Fruit fly (Drosophila melanogaster) whole organism, embryonic: ENCODE data around the gene bab1.

ENCODE experiments used
- ATbp ChIP-seq: fragments of 200-800 bp; sonication (Bioruptor generic); optimal IDR thresholded peaks from 2 replicates; lab custom pipeline; 2017; ENCODE audit warnings: missing biosample characterization, mild to moderate bottlenecking, missing genetic modification characterization, missing genetic modification reagents
- Abd-B ChIP-seq: fragments of 200-800 bp; sonication (Bioruptor generic); optimal IDR thresholded peaks from 2 replicates; lab custom pipeline; 2018; ENCODE audit warnings: missing biosample characterization, mild to moderate bottlenecking, missing genetic modification characterization, moderate library complexity
- Antp ChIP-seq: fragments of 200-800 bp; sonication (Bioruptor generic); optimal IDR thresholded peaks from 3 replicates; lab custom pipeline; 2016; ENCODE audit warnings: missing biosample characterization, missing genetic modification characterization
- BtbVII ChIP-seq: fragments of 200-800 bp; sonication (Bioruptor generic); optimal IDR thresholded peaks from 3 replicates; lab custom pipeline; 2017; ENCODE audit warnings: missing biosample characterization, mild to moderate bottlenecking, missing genetic modification characterization
- CG12219 ChIP-seq: fragments of 200-800 bp; sonication (Bioruptor generic); optimal IDR thresholded peaks from 3 replicates; lab custom pipeline; 2018; ENCODE audit warnings: missing biosample characterization, mild to moderate bottlenecking, missing genetic modification characterization
- CG13624 ChIP-seq: fragments of 200-800 bp; sonication (Bioruptor generic); optimal IDR thresholded peaks from 2 replicates; lab custom pipeline; 2016; ENCODE audit warnings: missing biosample characterization, missing genetic modification characterization
- CG13775 ChIP-seq: fragments of 200-800 bp; sonication (Bioruptor generic); optimal IDR thresholded peaks from 3 replicates; lab custom pipeline; 2017; ENCODE audit warnings: missing biosample characterization, mild to moderate bottlenecking, missing genetic modification characterization
- CG14860 ChIP-seq: fragments of 200-800 bp; sonication (Bioruptor generic); IDR thresholded peaks from 3 replicates; pipeline ENCODE4 v1.3.6; 2022; ENCODE audit warnings: missing biosample characterization, missing genetic modification characterization; ENCODE audit not compliant: partially characterized antibody
- CG3407 ChIP-seq: fragments of 200-800 bp; sonication (Bioruptor generic); optimal IDR thresholded peaks from 2 replicates; lab custom pipeline; 2018; ENCODE audit warnings: missing biosample characterization, mild to moderate bottlenecking, missing genetic modification characterization
- CG3995 ChIP-seq: fragments of 200-800 bp; sonication (Bioruptor generic); optimal IDR thresholded peaks from 3 replicates; lab custom pipeline; 2016; ENCODE audit warnings: missing biosample characterization, missing genetic modification characterization
- CG42726 ChIP-seq: fragments of 200-800 bp; sonication (Bioruptor generic); IDR thresholded peaks from 2 replicates; pipeline ENCODE4 v1.3.6; 2022; ENCODE audit warnings: missing biosample characterization, missing genetic modification characterization; ENCODE audit not compliant: partially characterized antibody
- CG4854 ChIP-seq: fragments of 200-800 bp; sonication (Bioruptor generic); optimal IDR thresholded peaks from 2 replicates; lab custom pipeline; 2016; ENCODE audit warnings: missing biosample characterization, missing genetic modification characterization, inconsistent platforms
- CG5953 ChIP-seq: fragments of 200-800 bp; sonication (Bioruptor generic); IDR thresholded peaks from 2 replicates; pipeline ENCODE4 v1.3.6; 2022; ENCODE audit warnings: missing biosample characterization, missing genetic modification characterization
- CG6272 ChIP-seq: fragments of 200-800 bp; sonication (Bioruptor generic); IDR thresholded peaks from 2 replicates; pipeline ENCODE4 v1.3.6; 2022; ENCODE audit warnings: missing biosample characterization, missing genetic modification characterization
- CG6813 ChIP-seq: fragments of 200-800 bp; sonication (Bioruptor generic); optimal IDR thresholded peaks from 2 replicates; lab custom pipeline; 2017; ENCODE audit warnings: missing biosample characterization, missing genetic modification characterization, mild to moderate bottlenecking, moderate library complexity, missing genetic modification reagents
- CG8388 ChIP-seq: fragments of 200-800 bp; sonication (Bioruptor generic); optimal IDR thresholded peaks from 2 replicates; lab custom pipeline; 2019; ENCODE audit warnings: missing biosample characterization, mild to moderate bottlenecking, missing genetic modification characterization, moderate library complexity
- CG9215 ChIP-seq: fragments of 200-800 bp; sonication (Bioruptor generic); IDR thresholded peaks from 2 replicates; pipeline ENCODE4 v1.3.6; 2022; ENCODE audit warnings: missing biosample characterization, missing genetic modification characterization
- CG9609 ChIP-seq: fragments of 200-800 bp; sonication (Bioruptor generic); optimal IDR thresholded peaks from 3 replicates; lab custom pipeline; 2016; ENCODE audit warnings: missing biosample characterization, missing genetic modification characterization
- CG9797 ChIP-seq: fragments of 200-800 bp; sonication (Bioruptor generic); optimal IDR thresholded peaks from 3 replicates; lab custom pipeline; 2018; ENCODE audit warnings: missing biosample characterization, mild to moderate bottlenecking, missing genetic modification characterization
- D19A ChIP-seq: fragments of 200-800 bp; optimal IDR thresholded peaks from 3 replicates; lab custom pipeline; 2019; ENCODE audit warnings: missing biosample characterization, mild to moderate bottlenecking, missing genetic modification characterization, moderate library complexity
- GATAe ChIP-seq: fragments of 200-800 bp; sonication (Bioruptor generic); conservative IDR thresholded peaks from 2 replicates; pipeline ENCODE4 v1.3.6; 2022; ENCODE audit warnings: missing biosample characterization, missing genetic modification characterization
- Gsc ChIP-seq: fragments of 200-800 bp; sonication (Bioruptor generic); IDR thresholded peaks from 2 replicates; pipeline ENCODE4 v1.3.6; 2022; ENCODE audit warnings: missing biosample characterization, missing genetic modification characterization
- Hr39 ChIP-seq: fragments of >200 bp; optimal IDR thresholded peaks from 2 replicates; lab custom pipeline; 2017
- Hr78 ChIP-seq, 2 experiments: fragments of 200-800 bp in 1 of 2; fragments of >200 bp in 1 of 2; sonication (Bioruptor generic) in 1 of 2; optimal IDR thresholded peaks; 2 replicates each; lab custom pipeline; 2017 to 2019; ENCODE audit warnings: missing biosample characterization in 2 of 2, missing genetic modification characterization in 2 of 2, mild to moderate bottlenecking in 1 of 2, moderate library complexity in 1 of 2
- Jarid2 ChIP-seq: fragments of 200-800 bp; sonication (Bioruptor generic); optimal IDR thresholded peaks from 3 replicates; lab custom pipeline; 2017; ENCODE audit warnings: mild to moderate bottlenecking, missing biosample characterization, missing genetic modification reagents, missing genetic modification characterization
- Kr ChIP-seq: fragments of 200-800 bp; sonication (Bioruptor generic); optimal IDR thresholded peaks from 2 replicates; lab custom pipeline; 2017; ENCODE audit warnings: missing biosample characterization, mild to moderate bottlenecking, missing genetic modification characterization
- abd-A ChIP-seq: fragments of 200-800 bp; sonication (Bioruptor generic); optimal IDR thresholded peaks from 3 replicates; lab custom pipeline; 2019; ENCODE audit warnings: missing biosample characterization, mild to moderate bottlenecking, missing genetic modification characterization, moderate library complexity
- bcd ChIP-seq: fragments of 200-800 bp; sonication (Bioruptor generic); optimal IDR thresholded peaks from 2 replicates; lab custom pipeline; 2017; ENCODE audit warnings: missing biosample characterization, mild to moderate bottlenecking, missing genetic modification characterization
- bigmax ChIP-seq: fragments of 200-800 bp; sonication (Bioruptor generic); optimal IDR thresholded peaks from 2 replicates; lab custom pipeline; 2018; ENCODE audit warnings: missing biosample characterization, mild to moderate bottlenecking, missing genetic modification characterization
- cato ChIP-seq: fragments of 200-800 bp; sonication (Bioruptor generic); optimal IDR thresholded peaks from 2 replicates; lab custom pipeline; 2016; ENCODE audit warnings: missing biosample characterization, missing genetic modification characterization, borderline replicate concordance
- chn ChIP-seq: fragments of 200-800 bp; sonication (Bioruptor generic); optimal IDR thresholded peaks from 2 replicates; lab custom pipeline; 2016; ENCODE audit warnings: missing biosample characterization, missing genetic modification characterization
- dan ChIP-seq: fragments of 200-800 bp; sonication (Bioruptor generic); IDR thresholded peaks from 2 replicates; pipeline ENCODE4 v1.3.6; 2022; ENCODE audit warnings: missing biosample characterization, missing genetic modification characterization
- gcm2 ChIP-seq: fragments of 200-800 bp; sonication (Bioruptor generic); optimal IDR thresholded peaks from 2 replicates; lab custom pipeline; 2016; ENCODE audit warnings: missing biosample characterization, missing genetic modification characterization
- hbn ChIP-seq: fragments of 200-800 bp; sonication (Bioruptor generic); IDR thresholded peaks from 2 replicates; pipeline ENCODE4 v1.3.6; 2022; ENCODE audit warnings: missing biosample characterization, missing genetic modification characterization; ENCODE audit not compliant: partially characterized antibody
- hth ChIP-seq: fragments of >200 bp; optimal IDR thresholded peaks from 2 replicates; lab custom pipeline; 2017; ENCODE audit warnings: inconsistent platforms
- jing ChIP-seq: fragments of 200-800 bp; sonication (Bioruptor generic); optimal IDR thresholded peaks from 2 replicates; lab custom pipeline; 2018; ENCODE audit warnings: missing biosample characterization, mild to moderate bottlenecking, missing genetic modification characterization
- knrl ChIP-seq: fragments of 200-800 bp; sonication (Bioruptor generic); IDR thresholded peaks from 3 replicates; pipeline ENCODE4 v1.3.6; 2022; ENCODE audit warnings: missing biosample characterization, missing genetic modification characterization; ENCODE audit not compliant: partially characterized antibody
- nerfin-2 ChIP-seq: fragments of 200-800 bp; sonication (Bioruptor generic); IDR thresholded peaks from 2 replicates; pipeline ENCODE4 v1.3.6; 2022; ENCODE audit warnings: missing biosample characterization, missing genetic modification characterization; ENCODE audit not compliant: partially characterized antibody
- schlank ChIP-seq: fragments of 200-800 bp; sonication (Bioruptor generic); optimal IDR thresholded peaks from 2 replicates; lab custom pipeline; 2018; ENCODE audit warnings: missing biosample characterization, mild to moderate bottlenecking, missing genetic modification characterization
- sd ChIP-seq: fragments of 200-800 bp; sonication (Bioruptor generic); optimal IDR thresholded peaks from 3 replicates; lab custom pipeline; 2018; ENCODE audit warnings: missing biosample characterization, mild to moderate bottlenecking, missing genetic modification characterization, moderate library complexity
- sens ChIP-seq: fragments of 200-800 bp; sonication (Bioruptor generic); peaks from one replicate; lab custom pipeline; 2016; ENCODE audit warnings: missing biosample characterization, missing genetic modification characterization
- seq ChIP-seq: fragments of 200-800 bp; sonication (Bioruptor generic); IDR thresholded peaks from 2 replicates; pipeline ENCODE4 v1.3.6; 2022; ENCODE audit warnings: missing biosample characterization, missing genetic modification characterization
- sob ChIP-seq: fragments of 200-800 bp; sonication (Bioruptor generic); IDR thresholded peaks from 2 replicates; pipeline ENCODE4 v1.3.6; 2022; ENCODE audit warnings: missing biosample characterization, missing genetic modification characterization
- tio ChIP-seq: fragments of 200-800 bp; sonication (Bioruptor generic); optimal IDR thresholded peaks from 2 replicates; lab custom pipeline; 2017; ENCODE audit warnings: missing biosample characterization, missing genetic modification characterization, inconsistent platforms
- tna ChIP-seq: fragments of 200-800 bp; sonication (Bioruptor generic); IDR thresholded peaks from 2 replicates; pipeline ENCODE4 v1.3.6; 2022; ENCODE audit warnings: missing biosample characterization, missing genetic modification characterization; ENCODE audit not compliant: partially characterized antibody
- twi ChIP-seq: fragments of 200-800 bp; optimal IDR thresholded peaks from 2 replicates; lab custom pipeline; 2019; ENCODE audit warnings: missing biosample characterization, mild to moderate bottlenecking, missing genetic modification characterization, moderate library complexity
- vnd ChIP-seq: fragments of 200-800 bp; sonication (Bioruptor generic); IDR thresholded peaks from 3 replicates; pipeline ENCODE4 v1.3.6; 2022; ENCODE audit warnings: missing biosample characterization, missing genetic modification characterization; ENCODE audit not compliant: partially characterized antibody
- wek ChIP-seq: fragments of 200-800 bp; sonication (Bioruptor generic); optimal IDR thresholded peaks from 3 replicates; lab custom pipeline; 2018; ENCODE audit warnings: missing biosample characterization, mild to moderate bottlenecking, missing genetic modification characterization, moderate library complexity

bab1 gene

DNA sequence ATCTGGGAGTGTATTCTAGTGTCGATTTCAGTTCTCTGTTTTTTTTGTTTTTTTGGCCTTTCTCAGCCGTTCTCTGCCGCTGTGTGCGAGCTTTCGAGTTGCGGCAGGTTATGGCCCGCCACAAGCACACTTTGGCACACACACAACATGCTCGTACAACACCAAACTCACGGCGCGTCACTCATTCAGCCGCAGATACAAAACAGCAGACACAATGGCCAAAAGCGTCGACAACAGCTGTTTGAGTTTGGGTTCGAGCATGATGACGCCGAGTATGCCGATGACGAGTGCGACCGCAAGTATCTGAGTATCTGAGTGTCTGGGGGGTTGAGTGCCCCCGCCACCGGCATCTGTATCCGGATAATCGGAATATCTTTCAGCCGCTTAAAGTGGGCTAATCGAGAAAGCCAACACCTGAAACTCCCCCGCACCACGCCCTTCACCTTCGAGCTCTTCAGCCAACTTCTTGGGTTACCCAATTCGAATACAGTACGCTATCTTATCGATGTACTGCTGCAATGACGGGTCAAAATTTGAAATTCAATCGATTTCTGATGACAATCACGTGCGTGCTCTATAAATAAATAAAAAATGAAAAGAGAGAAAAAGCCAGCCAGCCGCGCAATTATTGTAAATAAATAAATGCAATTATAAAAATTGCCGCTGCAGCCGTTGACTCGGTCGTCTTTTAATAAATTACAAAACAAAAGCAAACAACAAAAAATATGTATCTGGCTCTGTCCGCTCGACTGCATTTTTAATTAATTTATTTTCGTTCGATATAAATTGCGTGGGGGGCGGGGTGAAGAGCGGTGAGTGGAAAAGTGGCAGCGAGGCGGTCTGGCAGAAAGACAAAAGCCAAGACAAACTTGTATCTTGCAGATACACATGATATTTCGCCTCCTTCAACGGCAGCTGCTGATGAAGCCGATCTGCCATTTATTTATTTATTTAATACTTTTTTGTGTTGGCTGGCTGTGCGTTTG, 7.7 kb downstream of the bab1 start (continued):
- no peak for TF ChIP-seq ATbp (GFP tag; lab: Kevin White, UChicago)
- peak; percentile 50 for TF ChIP-seq sens (GFP tag; lab: Kevin White, UChicago)
- no peak for TF ChIP-seq seq
- TF ChIP-seq nerfin-2 (GFP tag; lab: Robert Waterston, UW) = no peak
- TF ChIP-seq dan (GFP tag; lab: Robert Waterston, UW) = no peak
- 0 out of 2 replicates have a peak, but pooled peaks have one; percentile 36 for TF ChIP-seq GATAe (GFP tag; lab: Robert Waterston, UW)
- no peak for TF ChIP-seq CG9609 (GFP tag; lab: Kevin White, UChicago)
- TF ChIP-seq bigmax (GFP tag; lab: Kevin White, UChicago) = no peak
- no peak for TF ChIP-seq CG12219
- TF ChIP-seq chn (GFP tag; lab: Kevin White, UChicago) = no peak
- TF ChIP-seq Jarid2 (GFP tag; lab: Kevin White, UChicago) = no peak
- TF ChIP-seq CG14860 (GFP tag; lab: Robert Waterston, UW) = no peak
- TF ChIP-seq Antp (GFP tag; lab: Kevin White, UChicago) = no peak
- no peak for TF ChIP-seq tna
- no peak for TF ChIP-seq hth
- TF ChIP-seq twi (tag; lab: Kevin White, UChicago) = no peak
- no peak for TF ChIP-seq bcd
- no peak for TF ChIP-seq CG4854
- TF ChIP-seq knrl = no peak
- TF ChIP-seq CG5953 (GFP tag; lab: Robert Waterston, UW) = no peak
- TF ChIP-seq jing (GFP tag; lab: Kevin White, UChicago) = no peak
- no peak for TF ChIP-seq Abd-B (GFP tag; lab: Kevin White, UChicago)
- no peak for TF ChIP-seq CG3995
- no peak for TF ChIP-seq CG9797 (GFP tag; lab: Kevin White, UChicago)
- TF ChIP-seq CG8388 (GFP tag; lab: Kevin White, UChicago) = no peak
- TF ChIP-seq CG6813 (GFP tag; lab: Kevin White, UChicago) = no peak
- peak; percentile 1 for TF ChIP-seq sd
- TF ChIP-seq CG3407 (GFP tag; lab: Kevin White, UChicago) = no peak
- no peak for TF ChIP-seq Gsc
- TF ChIP-seq cato (GFP tag; lab: Kevin White, UChicago) = no peak
- no peak for TF ChIP-seq sob (GFP tag; lab: Robert Waterston, UW)
- no peak for TF ChIP-seq Kr
- no peak for TF ChIP-seq CG13624 (GFP tag; lab: Kevin White, UChicago)
- TF ChIP-seq CG13775 = no peak
- peak in 1 of 2 experiments; percentile 34 for TF ChIP-seq Hr78 (GFP tag; optimal IDR thresholded peaks at IDR 0.05; lab: Kevin White, UChicago)
- no peak for TF ChIP-seq CG42726 (GFP tag; lab: Robert Waterston, UW)
- TF ChIP-seq hbn (GFP tag; lab: Robert Waterston, UW) = no peak
- TF ChIP-seq tio (GFP tag; lab: Kevin White, UChicago) = no peak
- TF ChIP-seq CG6272 = no peak
- no peak for TF ChIP-seq abd-A (tag; lab: Kevin White, UChicago)
- TF ChIP-seq Hr39 (lab: Kevin White, UChicago) = no peak
- TF ChIP-seq CG9215 (GFP tag; lab: Robert Waterston, UW) = no peak
- no peak for TF ChIP-seq schlank (tag; lab: Kevin White, UChicago)
- no peak for TF ChIP-seq BtbVII (GFP tag; lab: Kevin White, UChicago)
- TF ChIP-seq D19A = peak; percentile 11
- no peak for TF ChIP-seq vnd
- TF ChIP-seq gcm2 (GFP tag; lab: Kevin White, UChicago) = no peak
- TF ChIP-seq wek = no peak
